Worm (Caenorhabditis elegans) whole organism, young adult: ENCODE data around the gene T21H3.5.

Source experiments
- K12H6.12 ChIP-seq: fragments of 200-800 bp; sonication (Bioruptor generic); optimal IDR thresholded peaks from 2 replicates; lab custom pipeline; 2018; ENCODE audit warnings: mild to moderate bottlenecking, missing genetic modification characterization, missing compliant biosample characterization
- Y56A3A.18 ChIP-seq: fragments of 200-800 bp; sonication (Bioruptor generic); IDR thresholded peaks from 2 replicates; pipeline ENCODE4 v1.3.6; 2022; ENCODE audit warnings: missing genetic modification reagents, missing genetic modification characterization, missing compliant biosample characterization
- Y67H2A.10 ChIP-seq: fragments of 200-800 bp; sonication (Bioruptor generic); conservative IDR thresholded peaks from 2 replicates; pipeline ENCODE4 v1.3.6; 2022; ENCODE audit warnings: missing genetic modification reagents, missing genetic modification characterization, missing compliant biosample characterization
- him-1 ChIP-seq: sonication (generic microtip); optimal IDR thresholded peaks from 2 replicates; lab custom pipeline; 2016; ENCODE audit warnings: missing genotype, missing genetic modification reagents, missing genetic modification characterization, missing compliant biosample characterization
- let-526 ChIP-seq: fragments of 200-800 bp; sonication (Bioruptor generic); IDR thresholded peaks from 2 replicates; pipeline ENCODE4 v1.3.6; 2022; ENCODE audit warnings: missing genetic modification reagents, missing genetic modification characterization, missing compliant biosample characterization
- snpc-4 ChIP-seq, 5 experiments: fragments of 150-350 bp in 1 of 5; sonication (generic microtip) in 4 of 5; optimal IDR thresholded peaks; 2 replicates each; lab custom pipeline; 2014 to 2018; ENCODE audit warnings: missing genetic modification characterization in 5 of 5, missing biosample characterization in 3 of 5, antibody characterized with exemption in 2 of 5, mild to moderate bottlenecking in 2 of 5, missing compliant biosample characterization in 2 of 5, missing genotype in 2 of 5, moderate library complexity in 2 of 5, missing genetic modification reagents in 1 of 5
- unc-62 ChIP-seq: fragments of 150-350 bp; optimal IDR thresholded peaks from 2 replicates; lab custom pipeline; 2014; ENCODE audit warnings: missing biosample characterization, missing genetic modification reagents, missing genetic modification characterization
- ztf-28 ChIP-seq: fragments of 200-800 bp; sonication (Bioruptor generic); IDR thresholded peaks from 2 replicates; pipeline ENCODE4 v1.3.6; 2022; ENCODE audit warnings: missing genetic modification reagents, missing genetic modification characterization, missing compliant biosample characterization

DNA sequence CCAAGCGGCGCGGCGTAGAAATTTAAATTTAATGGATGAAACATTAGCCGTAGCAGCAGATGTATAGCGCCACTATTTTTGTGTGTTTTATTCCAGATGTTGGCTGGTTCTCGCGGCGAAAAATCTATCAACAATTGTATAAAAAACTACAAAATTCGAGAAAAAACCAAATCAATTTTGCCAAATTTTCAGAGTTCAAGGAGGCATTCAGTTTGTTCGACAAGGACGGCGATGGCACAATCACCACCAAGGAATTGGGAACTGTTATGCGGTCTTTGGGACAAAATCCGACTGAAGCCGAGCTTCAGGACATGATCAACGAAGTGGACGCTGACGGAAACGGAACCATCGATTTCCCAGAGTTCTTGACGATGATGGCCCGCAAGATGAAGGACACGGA is 7.7 kb downstream of the T21H3.5 start:
- TF ChIP-seq snpc-4 (GFP tag; optimal IDR thresholded peaks at IDR 0.05; lab: Kevin White, UChicago) (no peak), snpc-4 (tag; optimal IDR thresholded peaks at IDR 0.05; lab: Kevin White, UChicago) (no peak), unc-62 (GFP tag; lab: Kevin White, UChicago) (no peak), Y67H2A.10 (GFP tag; lab: Robert Waterston, UW) (no peak), Y56A3A.18 (GFP tag; lab: Robert Waterston, UW) (0 out of 2 replicates have a peak, but pooled peaks have one; percentile 12), him-1 (tag; lab: Kevin White, UChicago) (no peak), K12H6.12 (tag; lab: Kevin White, UChicago) (no peak), ztf-28 (GFP tag; lab: Robert Waterston, UW) (no peak), let-526 (GFP tag; lab: Robert Waterston, UW) (no peak)
